Fruit fly (Drosophila melanogaster) whole organism, wandering third instar larva: ENCODE results near the gene Mst77F.

ENCODE experiments used
- CG9705 ChIP-seq: fragments of 200-800 bp; sonication (Bioruptor generic); optimal IDR thresholded peaks from 2 replicates; lab custom pipeline; 2018; ENCODE audit warnings: missing biosample characterization, mild to moderate bottlenecking, missing genetic modification characterization
- Dif ChIP-seq: fragments of 200-275, 200-300 bp; sonication (Bioruptor generic); optimal IDR thresholded peaks from 2 replicates; lab custom pipeline; 2018; ENCODE audit warnings: missing biosample characterization, missing genetic modification characterization; ENCODE audit not compliant: partially characterized antibody
- Hr78 ChIP-seq: fragments of >200 bp; optimal IDR thresholded peaks from 2 replicates; lab custom pipeline; 2017; ENCODE audit warnings: missing biosample characterization, missing genetic modification characterization
- Hr83 ChIP-seq: fragments of 200-300 bp; sonication (Bioruptor generic); optimal IDR thresholded peaks from 2 replicates; lab custom pipeline; 2016; ENCODE audit warnings: missing biosample characterization, mild to moderate bottlenecking, missing genetic modification characterization, moderate library complexity; ENCODE audit not compliant: poor library complexity, severe bottlenecking
- Vsx2 ChIP-seq: fragments of 200-300, 225-300 bp; sonication (Bioruptor generic); optimal IDR thresholded peaks from 2 replicates; lab custom pipeline; 2018; ENCODE audit warnings: missing biosample characterization, missing genetic modification characterization; ENCODE audit not compliant: partially characterized antibody
- br ChIP-seq: fragments of 200-800 bp; sonication (Bioruptor generic); optimal IDR thresholded peaks from 2 replicates; lab custom pipeline; 2016; ENCODE audit warnings: missing biosample characterization, missing genetic modification characterization
- brk ChIP-seq: fragments of 200-800 bp; sonication (Bioruptor generic); optimal IDR thresholded peaks from 2 replicates; lab custom pipeline; 2016; ENCODE audit warnings: missing biosample characterization, mild to moderate bottlenecking, missing genetic modification characterization
- dl ChIP-seq, 2 experiments: fragments of 175-275, 200-275 bp in 1 of 2; fragments of 200-275 bp in 1 of 2; sonication (Bioruptor generic); optimal IDR thresholded peaks; lab custom pipeline; 2018; ENCODE audit warnings: mild to moderate bottlenecking in 2 of 2, missing biosample characterization in 2 of 2, missing genetic modification characterization in 2 of 2, moderate library complexity in 2 of 2; ENCODE audit not compliant: partially characterized antibody in 2 of 2, insufficient read depth in 1 of 2
- fru ChIP-seq: fragments of 200-800 bp; sonication (Bioruptor generic); optimal IDR thresholded peaks from 3 replicates; lab custom pipeline; 2016; ENCODE audit warnings: missing biosample characterization, mild to moderate bottlenecking, missing genetic modification characterization
- h ChIP-seq: fragments of 200-800 bp; sonication (Bioruptor generic); optimal IDR thresholded peaks from 3 replicates; lab custom pipeline; 2016; ENCODE audit warnings: missing biosample characterization, mild to moderate bottlenecking, missing genetic modification characterization
- jim ChIP-seq: fragments of 175-275, 200-325 bp; sonication (Bioruptor generic); optimal IDR thresholded peaks from 2 replicates; lab custom pipeline; 2016; ENCODE audit warnings: missing biosample characterization, mild to moderate bottlenecking, missing genetic modification characterization
- lola ChIP-seq: fragments of >200 bp; optimal IDR thresholded peaks from 2 replicates; lab custom pipeline; 2017; ENCODE audit warnings: missing biosample characterization, missing genetic modification characterization
- pan ChIP-seq: fragments of >200 bp; optimal IDR thresholded peaks from 2 replicates; lab custom pipeline; 2017
- woc ChIP-seq: sonication (Bioruptor generic); optimal IDR thresholded peaks from 2 replicates; lab custom pipeline; 2016; ENCODE audit warnings: missing biosample characterization, mild to moderate bottlenecking, missing genetic modification characterization

DNA sequence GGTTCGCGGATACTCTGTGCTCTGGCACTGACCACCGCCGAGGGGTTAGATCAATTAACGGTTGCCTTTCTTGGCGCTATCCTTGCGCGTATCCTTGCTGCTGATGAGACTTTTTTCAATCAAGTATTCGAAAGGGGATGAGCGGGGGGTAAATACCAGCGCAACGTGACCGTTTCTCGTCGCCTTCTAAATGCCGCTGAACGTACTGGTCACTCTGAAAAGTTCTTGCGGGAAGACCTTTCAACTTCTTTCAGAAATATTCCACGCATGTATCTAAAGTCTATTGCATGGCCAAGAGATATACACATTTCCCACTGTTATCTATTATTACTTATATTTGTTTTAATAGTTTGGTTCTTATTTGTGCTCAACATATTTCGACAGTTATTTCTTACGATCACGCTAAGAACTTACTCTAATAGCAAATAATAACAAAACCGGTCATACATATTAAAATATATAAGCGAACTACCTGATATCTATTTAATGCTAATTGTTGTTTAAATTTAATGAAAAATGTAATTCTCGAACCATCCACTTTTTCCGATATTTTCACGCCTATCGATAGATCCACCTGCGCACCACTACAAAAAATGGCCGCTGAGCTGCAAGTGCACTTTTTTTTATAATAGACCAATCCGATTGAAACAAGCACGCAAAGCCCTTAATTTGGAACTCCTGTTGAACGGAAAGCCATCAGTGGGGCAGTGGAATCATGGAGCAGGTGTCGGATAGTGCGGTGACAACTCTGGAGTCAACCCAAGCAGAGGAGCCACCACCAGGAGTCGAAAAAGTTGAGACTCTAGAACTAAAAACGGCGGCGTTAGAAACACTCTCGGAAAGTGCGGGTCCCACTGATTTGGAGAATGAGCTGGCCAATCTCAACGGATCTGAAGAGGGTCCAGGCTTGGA, 8.5 kb downstream of the Mst77F start, which contains the start of the genes CG3634 and HIPP1:
- TF ChIP-seq woc (GFP tag; lab: Kevin White, UChicago) (no peak), pan (lab: Kevin White, UChicago) (no peak), CG9705 (GFP tag; lab: Kevin White, UChicago) (no peak), br (no peak), h (GFP tag; lab: Kevin White, UChicago) (no peak), jim (no peak), dl (GFP tag; optimal IDR thresholded peaks at IDR 0.05; lab: Kevin White, UChicago; ENCODE audit: insufficient read depth in 1 of 2, partially characterized antibody in 2 of 2) (no peak), Hr83 (GFP tag; lab: Kevin White, UChicago) (no peak), brk (GFP tag; lab: Kevin White, UChicago) (no peak), Vsx2 (GFP tag; lab: Kevin White, UChicago) (no peak), Hr78 (GFP tag; lab: Kevin White, UChicago) (no peak), Dif (no peak), lola (GFP tag; lab: Kevin White, UChicago) (no peak), fru (GFP tag; lab: Kevin White, UChicago) (no peak)
